Worm (Caenorhabditis elegans): ENCODE data around the gene ZK105.13.

ce11 chrV:7708525-7708924 is 4.4 kb downstream of the ZK105.13 start, which contains the start of gene ZK105.11:
- TF ChIP-seq nhr-11 (tag; optimal IDR thresholded peaks at IDR 0.05): no peak
- TF ChIP-seq nhr-28 (tag; optimal IDR thresholded peaks at IDR 0.05): no peak
